Worm (Caenorhabditis elegans) whole organism, midembryonic: Measurements from ENCODE around the gene Y43C5A.7.

Experiments
- flt-1 ChIP-seq: fragments of 200-800 bp; sonication (Bioruptor generic); IDR thresholded peaks from 2 replicates; pipeline ENCODE4 v1.3.6; 2022; ENCODE audit warnings: missing genetic modification characterization, missing compliant biosample characterization
- ztf-23 ChIP-seq: fragments of 200-800 bp; sonication (Bioruptor generic); IDR thresholded peaks from 2 replicates; pipeline ENCODE4 v1.3.6; 2022; ENCODE audit warnings: missing genetic modification reagents, missing genetic modification characterization, missing compliant biosample characterization

DNA sequence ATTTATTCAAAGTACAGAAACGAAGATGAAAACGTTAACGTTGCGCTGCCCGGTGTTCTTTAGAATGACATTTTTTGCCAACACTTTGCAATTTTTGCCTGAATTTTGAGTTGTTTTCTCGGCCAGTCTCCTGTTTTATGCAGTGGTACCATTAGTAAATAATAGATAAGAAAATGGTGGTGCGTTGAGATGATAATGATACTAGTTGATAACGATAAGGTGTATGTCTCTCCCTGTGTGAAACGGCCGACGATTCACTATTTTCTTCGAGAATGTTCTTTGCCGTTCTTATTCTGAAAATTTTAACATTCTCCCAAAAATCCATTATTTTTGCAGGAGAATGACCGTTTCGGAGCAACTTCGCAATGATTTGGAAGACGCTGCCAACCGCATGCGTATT lies 33.8 kb upstream of the Y43C5A.7 start, which contains the start of gene tkt-1:
- TF ChIP-seq ztf-23 (no peak), flt-1 (GFP tag; lab: Robert Waterston, UW) (no peak)
